Worm (Caenorhabditis elegans) whole organism, L2 larva: ENCODE data around the gene C13C4.7.

ENCODE experiments used
- aly-2 ChIP-seq: fragments of 150-350 bp; optimal IDR thresholded peaks from 2 replicates; lab custom pipeline; 2014; ENCODE audit warnings: missing biosample characterization, missing genetic modification characterization
- blmp-1 ChIP-seq: sonication (generic microtip); optimal IDR thresholded peaks from 2 replicates; lab custom pipeline; 2017; ENCODE audit warnings: missing genetic modification characterization, mild to moderate bottlenecking, missing compliant biosample characterization, antibody characterized with exemption, moderate library complexity; ENCODE audit not compliant: insufficient read depth
- ceh-16 ChIP-seq: fragments of 150-350 bp; optimal IDR thresholded peaks from 2 replicates; lab custom pipeline; 2014; ENCODE audit warnings: missing biosample characterization, missing genetic modification characterization
- elt-1 ChIP-seq: fragments of 150-350 bp; optimal IDR thresholded peaks from 2 replicates; lab custom pipeline; 2014; ENCODE audit warnings: missing biosample characterization, missing genetic modification characterization
- gmeb-1 ChIP-seq: fragments of 150-350 bp; optimal IDR thresholded peaks from 2 replicates; lab custom pipeline; 2014; ENCODE audit warnings: missing biosample characterization, missing genetic modification characterization
- nhr-12 ChIP-seq: fragments of 150-350 bp; optimal IDR thresholded peaks from 2 replicates; lab custom pipeline; 2014; ENCODE audit warnings: missing biosample characterization, missing genetic modification characterization
- nhr-237 ChIP-seq: fragments of 150-350 bp; optimal IDR thresholded peaks from 2 replicates; lab custom pipeline; 2014; ENCODE audit warnings: missing biosample characterization, missing genetic modification characterization
- unc-62 ChIP-seq: fragments of 150-350 bp; optimal IDR thresholded peaks from 2 replicates; lab custom pipeline; 2014; ENCODE audit warnings: missing biosample characterization, missing genetic modification reagents, missing genetic modification characterization

ce11 chrV:12137942-12138341, 17.7 kb upstream of the C13C4.7 start:
- no peak for TF ChIP-seq aly-2 (tag; lab: Kevin White, UChicago)
- TF ChIP-seq nhr-237 (tag; lab: Kevin White, UChicago) = no peak
- no peak for TF ChIP-seq nhr-12
- no peak for TF ChIP-seq unc-62 (GFP tag; lab: Kevin White, UChicago)
- no peak for TF ChIP-seq blmp-1
- no peak for TF ChIP-seq gmeb-1 (tag; lab: Kevin White, UChicago)
- TF ChIP-seq ceh-16 = no peak
- no peak for TF ChIP-seq elt-1
